Fruit fly (Drosophila melanogaster): ENCODE results near the gene CG34308.

DNA sequence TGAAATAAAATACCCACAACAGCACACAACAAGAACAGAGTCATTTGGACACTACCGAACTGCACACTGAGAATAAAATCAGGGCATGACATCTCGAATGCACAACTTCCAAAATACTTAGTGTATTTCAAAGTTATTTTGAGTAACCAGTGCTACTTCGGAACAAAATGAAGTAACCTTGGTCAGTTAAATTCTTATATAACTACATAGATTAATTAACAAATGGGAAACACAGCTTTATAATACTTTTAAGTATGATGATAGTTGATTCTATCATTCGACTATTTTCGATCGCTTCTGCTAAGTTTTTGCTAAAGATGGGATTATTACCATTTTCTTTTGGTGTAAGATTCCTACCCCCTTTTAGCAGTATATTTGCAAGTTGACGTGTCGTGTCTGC lies 28.7 kb downstream of the CG34308 start:
- TF ChIP-seq Myc (optimal IDR thresholded peaks at IDR 0.05) = no peak
- no peak for TF ChIP-seq ttk (optimal IDR thresholded peaks at IDR 0.05)
- no peak for TF ChIP-seq psq (optimal IDR thresholded peaks at IDR 0.05)
- TF ChIP-seq Sin3A (optimal IDR thresholded peaks at IDR 0.05) = no peak
- TF ChIP-seq insv (optimal IDR thresholded peaks at IDR 0.05) = no peak
- no peak for TF ChIP-seq h (optimal IDR thresholded peaks at IDR 0.05)

Data from Kc167 (cell line).